Worm (Caenorhabditis elegans): ENCODE measurements around the gene C37C3.11.

The C37C3.11 gene

DNA sequence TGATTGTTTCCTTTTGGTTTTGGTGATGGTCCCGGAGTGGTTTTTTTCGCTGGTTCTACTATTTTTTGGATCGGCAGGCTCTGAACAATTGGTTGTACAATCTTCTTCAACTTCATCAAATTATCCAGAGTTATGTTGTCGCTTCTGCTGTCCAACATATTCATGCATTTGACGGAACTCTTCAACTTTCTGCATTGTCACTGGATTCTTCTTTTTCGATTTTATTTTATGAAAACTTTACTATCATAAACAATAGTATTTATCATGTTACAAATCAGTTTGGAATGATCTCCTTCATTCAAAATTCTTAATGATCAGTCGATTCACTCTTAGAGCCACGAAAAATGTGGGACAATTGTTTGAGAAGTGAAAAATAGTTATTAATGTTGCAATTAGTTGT is 12.5 kb downstream of the C37C3.11 start:
- TF ChIP-seq ets-7 (tag; optimal IDR thresholded peaks at IDR 0.05) (no peak), ceh-13 (GFP tag; optimal IDR thresholded peaks at IDR 0.05) (no peak), ceh-36 (tag; optimal IDR thresholded peaks at IDR 0.05) (no peak), F13C5.2 (tag; optimal IDR thresholded peaks at IDR 0.05) (no peak), tra-4 (tag; optimal IDR thresholded peaks at IDR 0.05) (no peak), hmg-4 (GFP tag; optimal IDR thresholded peaks at IDR 0.05) (no peak), hmbx-1 (tag; optimal IDR thresholded peaks at IDR 0.05) (no peak), B0310.2 (tag; optimal IDR thresholded peaks at IDR 0.05) (no peak), hnd-1 (tag; optimal IDR thresholded peaks at IDR 0.05) (no peak), tbx-11 (GFP tag; IDR thresholded peaks at IDR 0.05) (no peak), sea-1 (GFP tag; conservative IDR thresholded peaks at IDR 0.05) (no peak), pes-1 (GFP tag; IDR thresholded peaks at IDR 0.05) (no peak), scrt-1 (GFP tag; IDR thresholded peaks at IDR 0.05) (no peak)

DNA sequence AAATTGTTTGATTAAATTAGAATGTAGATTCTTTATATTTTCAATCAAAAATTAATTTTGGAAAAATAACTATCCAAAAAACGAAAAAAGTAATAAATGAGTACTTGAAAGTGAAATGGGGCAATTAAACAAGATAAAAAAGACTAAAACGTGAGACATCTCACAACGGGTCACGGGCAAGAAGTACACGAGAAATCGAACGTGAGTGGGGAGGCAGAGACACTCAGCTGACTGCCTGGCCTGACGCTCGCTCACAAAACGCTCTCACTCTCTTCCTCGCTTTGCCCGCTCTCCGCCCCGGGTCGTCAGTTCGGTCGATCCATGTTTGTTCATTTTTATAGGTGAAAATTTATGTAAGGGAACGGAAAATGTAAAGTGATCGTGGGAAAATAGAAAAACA is 16.3 kb downstream of the C37C3.11 start:
- 0 out of 2 replicates have a peak, but pooled peaks have one; percentile 7 for TF ChIP-seq scrt-1 (GFP tag; IDR thresholded peaks at IDR 0.05)
- 0 out of 2 replicates have a peak, but pooled peaks have one; percentile 7 for TF ChIP-seq sea-1 (GFP tag; conservative IDR thresholded peaks at IDR 0.05)
- TF ChIP-seq hmg-4 (GFP tag; optimal IDR thresholded peaks at IDR 0.05): peak; percentile 1
- TF ChIP-seq F13C5.2 (tag; optimal IDR thresholded peaks at IDR 0.05): no peak

DNA sequence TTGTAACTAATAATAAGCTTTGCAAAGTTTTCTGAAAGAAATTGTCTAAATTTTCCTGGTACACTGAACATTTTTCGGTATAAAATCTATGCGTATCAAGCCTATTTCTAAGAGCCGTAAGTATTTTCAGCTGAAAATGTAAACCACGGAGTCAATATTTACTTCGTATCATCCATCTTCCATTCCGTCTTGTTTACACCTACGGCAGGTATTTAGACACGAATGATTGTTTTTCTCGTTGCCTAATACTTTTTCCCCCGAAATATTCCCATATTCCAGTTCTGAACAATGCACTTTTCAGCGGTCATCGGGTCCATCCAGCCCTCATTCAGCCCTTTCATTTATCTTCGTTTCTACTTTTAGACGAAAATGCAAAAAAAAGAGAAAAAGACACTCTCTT is 16.9 kb downstream of the C37C3.11 start:
- no peak for TF ChIP-seq flt-1 (GFP tag; IDR thresholded peaks at IDR 0.05)

DNA sequence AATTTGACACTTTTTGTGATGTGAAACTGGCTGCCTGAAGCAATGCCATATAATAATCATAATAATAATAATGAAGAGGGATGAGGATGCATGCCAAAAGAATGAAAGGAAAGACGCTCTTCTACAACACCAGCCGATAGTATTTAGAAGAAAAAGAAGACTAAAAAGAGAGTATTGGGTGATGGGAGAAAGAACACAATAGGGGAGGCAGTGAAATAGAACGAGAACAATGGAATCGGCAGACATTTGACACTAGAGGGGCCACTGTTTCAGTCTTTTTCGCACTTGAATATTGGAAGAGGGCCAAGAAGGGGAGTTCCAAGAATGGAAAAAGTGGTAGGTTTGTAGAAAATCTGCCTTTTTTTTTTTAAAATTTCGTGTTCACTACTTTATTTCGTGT is 17.4 kb downstream of the C37C3.11 start, which contains the start of gene memo-1:
TSS of gene memo-1 (minus strand) at position 2 of the 400 bp plus-strand sequence.
- TF ChIP-seq ceh-13 (GFP tag; optimal IDR thresholded peaks at IDR 0.05) (no peak), F13C5.2 (tag; optimal IDR thresholded peaks at IDR 0.05) (no peak), ceh-36 (tag; optimal IDR thresholded peaks at IDR 0.05) (no peak), scrt-1 (GFP tag; IDR thresholded peaks at IDR 0.05) (no peak), tbx-37 (GFP tag; conservative IDR thresholded peaks at IDR 0.05) (no peak), tra-4 (tag; optimal IDR thresholded peaks at IDR 0.05) (no peak), hnd-1 (tag; optimal IDR thresholded peaks at IDR 0.05) (no peak), sea-1 (GFP tag; conservative IDR thresholded peaks at IDR 0.05) (no peak), ets-7 (tag; optimal IDR thresholded peaks at IDR 0.05) (no peak), pes-1 (GFP tag; IDR thresholded peaks at IDR 0.05) (no peak), ama-1 (optimal IDR thresholded peaks at IDR 0.05) (no peak), hmg-4 (GFP tag; optimal IDR thresholded peaks at IDR 0.05) (no peak), flt-1 (GFP tag; IDR thresholded peaks at IDR 0.05) (no peak), B0310.2 (tag; optimal IDR thresholded peaks at IDR 0.05) (no peak), aly-1 (tag; optimal IDR thresholded peaks at IDR 0.05) (no peak), tbx-11 (GFP tag; IDR thresholded peaks at IDR 0.05) (no peak), hmbx-1 (tag; optimal IDR thresholded peaks at IDR 0.05) (no peak)

DNA sequence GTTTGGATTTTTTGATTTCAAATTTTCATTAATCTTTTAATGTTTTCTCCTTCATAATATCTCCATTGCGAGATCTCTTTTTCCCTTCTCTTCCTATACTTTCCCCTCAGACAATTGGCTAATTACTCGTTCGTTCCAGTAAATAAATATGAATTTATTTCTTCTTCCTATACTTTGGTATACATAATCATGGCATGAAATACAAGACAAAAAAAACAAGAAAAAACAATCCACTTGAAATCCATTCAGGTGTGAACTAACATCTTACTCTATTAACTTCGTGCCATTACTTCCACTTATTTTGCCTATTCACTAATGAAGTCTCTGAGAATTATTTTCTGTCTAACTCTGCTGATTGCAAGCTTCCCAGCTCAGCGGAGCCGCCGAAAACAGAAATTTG is 22.3 kb downstream of the C37C3.11 start, which contains the start of gene grd-8:
TSS of gene grd-8 (plus strand) at position 301 of the 400 bp plus-strand sequence.
- no peak for TF ChIP-seq tbx-11 (GFP tag; IDR thresholded peaks at IDR 0.05)
- no peak for TF ChIP-seq scrt-1 (GFP tag; IDR thresholded peaks at IDR 0.05)
- TF ChIP-seq flt-1 (GFP tag; IDR thresholded peaks at IDR 0.05): no peak
- TF ChIP-seq hmg-4 (GFP tag; optimal IDR thresholded peaks at IDR 0.05): no peak
- TF ChIP-seq tbx-37 (GFP tag; conservative IDR thresholded peaks at IDR 0.05): no peak

DNA sequence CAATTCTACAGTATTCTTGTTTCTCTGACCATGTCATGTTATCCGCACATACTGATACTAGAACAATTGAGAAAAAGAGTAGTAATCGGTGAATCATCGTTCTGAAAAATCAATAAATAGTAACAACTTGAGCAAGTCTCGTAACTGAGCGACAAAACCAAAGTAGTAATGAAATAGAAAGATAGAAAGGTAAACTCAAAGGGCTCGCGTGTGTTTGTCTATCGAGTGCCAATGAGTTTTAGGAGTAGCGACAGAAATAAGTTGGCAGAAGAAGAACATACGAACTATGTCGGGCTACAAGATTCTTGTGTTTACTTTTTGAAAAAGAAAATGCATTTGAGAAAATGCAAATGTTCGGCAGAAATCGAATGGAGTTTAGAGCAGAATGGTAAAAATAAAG is 25.1 kb downstream of the C37C3.11 start, which contains the start of gene C37C3.12:
TSS of gene C37C3.12 (minus strand) at position 101 of the 400 bp plus-strand sequence.
- TF ChIP-seq scrt-1 (GFP tag; IDR thresholded peaks at IDR 0.05) (no peak), F13C5.2 (tag; optimal IDR thresholded peaks at IDR 0.05) (no peak), ceh-36 (tag; optimal IDR thresholded peaks at IDR 0.05) (no peak), hmg-4 (GFP tag; optimal IDR thresholded peaks at IDR 0.05) (no peak), pes-1 (GFP tag; IDR thresholded peaks at IDR 0.05) (no peak), ceh-13 (GFP tag; optimal IDR thresholded peaks at IDR 0.05) (no peak), tra-4 (tag; optimal IDR thresholded peaks at IDR 0.05) (no peak)

DNA sequence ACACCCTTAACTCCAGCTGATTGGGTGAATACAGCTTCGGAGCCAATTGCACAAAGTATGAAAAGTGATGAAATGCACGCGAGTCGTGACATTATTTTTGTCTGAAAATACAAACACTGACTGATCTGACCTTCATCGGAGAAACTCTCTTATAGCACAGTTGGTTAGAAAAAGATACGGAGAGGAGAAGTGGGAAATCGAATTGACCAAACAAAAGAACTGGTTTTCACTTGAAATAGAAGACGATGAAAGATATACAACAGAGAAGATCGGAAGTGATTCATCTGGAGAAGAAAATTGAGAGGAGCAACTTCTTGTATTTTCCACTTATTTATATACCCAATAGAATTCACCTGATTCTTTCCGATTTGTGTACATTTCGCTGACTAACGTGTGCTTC is 26.8 kb downstream of the C37C3.11 start, which contains the start of gene ttr-33:
TSS of gene ttr-33 (minus strand) at position 101 of the 400 bp plus-strand sequence.
- TF ChIP-seq tbx-11 (GFP tag; IDR thresholded peaks at IDR 0.05) (no peak), F13C5.2 (tag; optimal IDR thresholded peaks at IDR 0.05) (no peak), aly-1 (tag; optimal IDR thresholded peaks at IDR 0.05) (no peak), ceh-36 (tag; optimal IDR thresholded peaks at IDR 0.05) (no peak), scrt-1 (GFP tag; IDR thresholded peaks at IDR 0.05) (no peak), tbx-37 (GFP tag; conservative IDR thresholded peaks at IDR 0.05) (no peak), ets-7 (tag; optimal IDR thresholded peaks at IDR 0.05) (no peak), ceh-13 (GFP tag; optimal IDR thresholded peaks at IDR 0.05) (no peak)

DNA sequence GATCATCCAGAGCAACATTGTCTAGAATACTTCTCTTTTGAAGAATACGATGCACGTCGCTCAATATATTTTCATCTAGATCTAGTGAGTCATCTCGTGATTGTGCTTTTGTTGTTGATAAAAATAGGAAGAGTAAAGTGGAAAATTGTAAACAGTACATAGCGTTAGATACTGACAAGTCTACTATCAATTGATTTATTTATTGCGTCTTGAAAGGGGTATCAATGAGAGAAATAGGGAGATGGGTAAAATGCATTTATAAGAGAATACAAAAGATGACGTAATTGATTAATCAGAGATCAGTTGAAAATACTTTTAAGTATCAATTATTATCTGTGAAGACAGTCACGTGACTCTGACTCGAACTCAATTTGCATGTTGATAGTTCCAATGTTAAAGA is 27.7 kb downstream of the C37C3.11 start, which contains the start of gene txt-5:
TSS of gene txt-5 (minus strand) at position 224 of the 400 bp plus-strand sequence.
- TF ChIP-seq ama-1 (optimal IDR thresholded peaks at IDR 0.05): no peak
- TF ChIP-seq tbx-37 (GFP tag; conservative IDR thresholded peaks at IDR 0.05): no peak
- no peak for TF ChIP-seq ets-7 (tag; optimal IDR thresholded peaks at IDR 0.05)
- no peak for TF ChIP-seq B0310.2 (tag; optimal IDR thresholded peaks at IDR 0.05)
- TF ChIP-seq hmg-4 (GFP tag; optimal IDR thresholded peaks at IDR 0.05): no peak
- TF ChIP-seq F13C5.2 (tag; optimal IDR thresholded peaks at IDR 0.05): no peak
- TF ChIP-seq tra-4 (tag; optimal IDR thresholded peaks at IDR 0.05): no peak
- no peak for TF ChIP-seq hnd-1 (tag; optimal IDR thresholded peaks at IDR 0.05)
- TF ChIP-seq sea-1 (GFP tag; conservative IDR thresholded peaks at IDR 0.05): no peak
- TF ChIP-seq pes-1 (GFP tag; IDR thresholded peaks at IDR 0.05): no peak
- no peak for TF ChIP-seq ceh-36 (tag; optimal IDR thresholded peaks at IDR 0.05)
- TF ChIP-seq ceh-13 (GFP tag; optimal IDR thresholded peaks at IDR 0.05): no peak
